Fruit fly (Drosophila melanogaster): ENCODE data around the gene CG15498.
A peak's percentile ranks its signal among the peaks of the same experiment; 100 is the strongest.

The CG15498 gene

DNA sequence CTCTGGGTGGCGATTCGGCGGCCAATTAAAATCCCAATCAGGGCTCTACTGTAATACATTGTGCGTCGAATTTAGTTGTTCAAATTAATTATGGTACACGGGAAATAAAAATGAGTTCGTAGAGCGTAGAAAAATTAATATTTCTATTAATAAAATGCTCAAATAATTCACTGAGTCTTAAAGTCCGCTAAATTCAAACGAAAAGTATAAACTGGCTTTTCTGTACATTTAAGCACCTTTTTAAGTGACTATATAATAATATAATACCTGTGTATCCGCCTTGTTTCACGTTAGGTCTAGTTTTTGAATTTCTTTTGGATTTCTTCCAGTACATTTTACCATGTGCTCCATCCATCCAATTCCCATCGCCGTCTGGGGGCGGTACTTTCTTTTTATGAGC lies 2.2 kb downstream of the CG15498 start:
- TF ChIP-seq sv (GFP tag; optimal IDR thresholded peaks at IDR 0.05) (no peak), Sp1 (GFP tag; optimal IDR thresholded peaks at IDR 0.05) (no peak), sage (GFP tag; optimal IDR thresholded peaks at IDR 0.05) (no peak), fru (GFP tag; optimal IDR thresholded peaks at IDR 0.05) (no peak), Dif (GFP tag; optimal IDR thresholded peaks at IDR 0.05; ENCODE audit: partially characterized antibody) (no peak), Abd-B (GFP tag; optimal IDR thresholded peaks at IDR 0.05) (no peak), tai (GFP tag; optimal IDR thresholded peaks at IDR 0.05) (no peak), Hr83 (GFP tag; optimal IDR thresholded peaks at IDR 0.05; ENCODE audit: poor library complexity, severe bottlenecking) (no peak), Hnf4 (GFP tag; optimal IDR thresholded peaks at IDR 0.05) (no peak), usp (GFP tag; optimal IDR thresholded peaks at IDR 0.05) (no peak), GATAd (GFP tag; optimal IDR thresholded peaks at IDR 0.05) (no peak), CG32264 (GFP tag; optimal IDR thresholded peaks at IDR 0.05) (no peak), Dfd (GFP tag; optimal IDR thresholded peaks at IDR 0.05) (no peak), h (GFP tag; optimal IDR thresholded peaks at IDR 0.05) (no peak), HLH106 (tag; optimal IDR thresholded peaks at IDR 0.05) (no peak), foxo (GFP tag; optimal IDR thresholded peaks at IDR 0.05) (no peak), Vsx2 (GFP tag; optimal IDR thresholded peaks at IDR 0.05; ENCODE audit: partially characterized antibody) (no peak)

- TF ChIP-seq br (GFP tag; optimal IDR thresholded peaks at IDR 0.05), result no peak
- TF ChIP-seq Rel (GFP tag; optimal IDR thresholded peaks at IDR 0.05), result no peak
- no peak for TF ChIP-seq Rel (tag; optimal IDR thresholded peaks at IDR 0.05)
- TF ChIP-seq Sp1 (GFP tag; optimal IDR thresholded peaks at IDR 0.05), result no peak
- TF ChIP-seq rgr (GFP tag; optimal IDR thresholded peaks at IDR 0.05), result no peak
- no peak for TF ChIP-seq Mio (GFP tag; optimal IDR thresholded peaks at IDR 0.05)
- TF ChIP-seq jim (GFP tag; optimal IDR thresholded peaks at IDR 0.05), result no peak
- no peak for TF ChIP-seq Hnf4 (GFP tag; optimal IDR thresholded peaks at IDR 0.05)
- no peak for TF ChIP-seq CrebA (GFP tag; optimal IDR thresholded peaks at IDR 0.05; ENCODE audit: borderline replicate concordance)
- no peak for TF ChIP-seq sage (GFP tag; optimal IDR thresholded peaks at IDR 0.05)
- no peak for TF ChIP-seq tai (GFP tag; optimal IDR thresholded peaks at IDR 0.05)
- TF ChIP-seq Dif (GFP tag; optimal IDR thresholded peaks at IDR 0.05; ENCODE audit: partially characterized antibody), result no peak
- TF ChIP-seq ey (GFP tag; optimal IDR thresholded peaks at IDR 0.05), result no peak
- TF ChIP-seq dsf (GFP tag; optimal IDR thresholded peaks at IDR 0.05; ENCODE audit: borderline replicate concordance), result no peak
- TF ChIP-seq Abd-B (GFP tag; optimal IDR thresholded peaks at IDR 0.05), result no peak
- TF ChIP-seq GATAd (GFP tag; optimal IDR thresholded peaks at IDR 0.05), result no peak
- TF ChIP-seq lola (GFP tag; optimal IDR thresholded peaks at IDR 0.05), result no peak
- no peak for TF ChIP-seq dmrt93B (GFP tag; optimal IDR thresholded peaks at IDR 0.05)
- no peak for TF ChIP-seq Myc (optimal IDR thresholded peaks at IDR 0.05)
- TF ChIP-seq Vsx2 (GFP tag; optimal IDR thresholded peaks at IDR 0.05; ENCODE audit: partially characterized antibody), result no peak
These were observed 2.6 kb downstream of the CG15498 start for dm6 chr3R:21566367-21566766.

- TF ChIP-seq sage (GFP tag; optimal IDR thresholded peaks at IDR 0.05) (no peak), fru (GFP tag; optimal IDR thresholded peaks at IDR 0.05) (no peak), Hr78 (GFP tag; optimal IDR thresholded peaks at IDR 0.05) (no peak), jim (GFP tag; optimal IDR thresholded peaks at IDR 0.05) (no peak)
These were observed 5.6 kb downstream of the CG15498 start for dm6 chr3R:21563306-21563705.

DNA sequence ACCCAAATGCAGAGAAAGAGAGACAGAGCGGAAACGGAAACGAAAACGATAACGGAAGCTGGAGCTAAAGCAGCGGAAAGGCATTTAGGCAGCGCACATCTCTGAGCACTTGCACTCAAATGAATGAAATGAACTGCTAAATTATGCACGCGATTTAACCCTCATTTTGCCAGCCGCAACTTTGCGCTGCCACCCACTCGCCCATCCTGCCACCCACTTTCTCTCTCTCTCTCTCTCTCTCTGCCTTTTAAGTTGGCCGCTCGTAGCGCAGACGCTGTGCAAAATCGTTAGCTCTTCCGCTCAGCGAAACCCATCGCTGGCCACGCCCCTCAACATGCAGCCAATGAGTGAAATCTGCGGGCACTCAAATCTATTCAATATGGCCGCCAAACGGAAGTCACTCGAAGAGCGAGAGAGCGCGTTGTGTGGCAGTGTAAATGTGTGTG lies 7.5 kb downstream of the CG15498 start:
- TF ChIP-seq br (GFP tag; optimal IDR thresholded peaks at IDR 0.05) (no peak), tai (GFP tag; optimal IDR thresholded peaks at IDR 0.05) (no peak), rgr (GFP tag; optimal IDR thresholded peaks at IDR 0.05) (no peak), Dfd (GFP tag; optimal IDR thresholded peaks at IDR 0.05) (no peak), Vsx2 (GFP tag; optimal IDR thresholded peaks at IDR 0.05; ENCODE audit: partially characterized antibody) (peak; percentile 8)

- TF ChIP-seq rgr (GFP tag; optimal IDR thresholded peaks at IDR 0.05) (no peak), fru (GFP tag; optimal IDR thresholded peaks at IDR 0.05) (no peak), HLH106 (tag; optimal IDR thresholded peaks at IDR 0.05) (no peak), OdsH (GFP tag; optimal IDR thresholded peaks at IDR 0.05) (no peak), Abd-B (GFP tag; optimal IDR thresholded peaks at IDR 0.05) (no peak), Dif (GFP tag; optimal IDR thresholded peaks at IDR 0.05; ENCODE audit: partially characterized antibody) (no peak), Rel (GFP tag; optimal IDR thresholded peaks at IDR 0.05) (no peak), Rel (tag; optimal IDR thresholded peaks at IDR 0.05) (no peak), Sp1 (GFP tag; optimal IDR thresholded peaks at IDR 0.05) (no peak), CrebA (GFP tag; optimal IDR thresholded peaks at IDR 0.05; ENCODE audit: borderline replicate concordance) (no peak), dsf (GFP tag; optimal IDR thresholded peaks at IDR 0.05; ENCODE audit: borderline replicate concordance) (no peak), foxo (GFP tag; optimal IDR thresholded peaks at IDR 0.05) (no peak), lola (GFP tag; optimal IDR thresholded peaks at IDR 0.05) (no peak), usp (GFP tag; optimal IDR thresholded peaks at IDR 0.05) (no peak), Hr78 (GFP tag; optimal IDR thresholded peaks at IDR 0.05) (no peak)
These were observed 11.1 kb downstream of the CG15498 start for dm6 chr3R:21557884-21558283.

Measured in whole organism, wandering third instar larva.